Fruit fly (Drosophila melanogaster) whole organism, embryonic: ENCODE measurements around the gene mRpL15.

Experiments
- ATbp ChIP-seq: fragments of 200-800 bp; sonication (Bioruptor generic); optimal IDR thresholded peaks from 2 replicates; lab custom pipeline; 2017; ENCODE audit warnings: missing biosample characterization, mild to moderate bottlenecking, missing genetic modification characterization, missing genetic modification reagents
- Bteb2 ChIP-seq: fragments of 200-800 bp; sonication (Bioruptor generic); optimal IDR thresholded peaks from 2 replicates; lab custom pipeline; 2016; ENCODE audit warnings: missing biosample characterization, missing genetic modification characterization
- CG10267 ChIP-seq: fragments of 200-800 bp; sonication (Bioruptor generic); optimal IDR thresholded peaks from 2 replicates; lab custom pipeline; 2018; ENCODE audit warnings: missing biosample characterization, mild to moderate bottlenecking, missing genetic modification characterization, moderate library complexity
- CG10959 ChIP-seq: fragments of 200-800 bp; sonication (Bioruptor generic); IDR thresholded peaks from 2 replicates; pipeline ENCODE4 v1.3.6; 2022; ENCODE audit warnings: missing biosample characterization, missing genetic modification characterization
- CG12071 ChIP-seq: fragments of 200-800 bp; sonication (Bioruptor generic); optimal IDR thresholded peaks from 3 replicates; lab custom pipeline; 2018; ENCODE audit warnings: missing biosample characterization, mild to moderate bottlenecking, missing genetic modification characterization
- CG12219 ChIP-seq: fragments of 200-800 bp; sonication (Bioruptor generic); optimal IDR thresholded peaks from 3 replicates; lab custom pipeline; 2018; ENCODE audit warnings: missing biosample characterization, mild to moderate bottlenecking, missing genetic modification characterization
- CG12659 ChIP-seq: fragments of 200-800 bp; sonication (Bioruptor generic); optimal IDR thresholded peaks from 3 replicates; lab custom pipeline; 2017; ENCODE audit warnings: mild to moderate bottlenecking, missing biosample characterization, missing genetic modification reagents, missing genetic modification characterization
- CG14965 ChIP-seq: fragments of 200-800 bp; sonication (Bioruptor generic); optimal IDR thresholded peaks from 2 replicates; lab custom pipeline; 2016; ENCODE audit warnings: missing biosample characterization, missing genetic modification characterization, borderline replicate concordance
- CG15269 ChIP-seq: fragments of 200-800 bp; sonication (Bioruptor generic); optimal IDR thresholded peaks from 2 replicates; lab custom pipeline; 2018; ENCODE audit warnings: missing biosample characterization, mild to moderate bottlenecking, missing genetic modification characterization, moderate library complexity
- CG15601 ChIP-seq: fragments of 200-800 bp; sonication (Bioruptor generic); optimal IDR thresholded peaks from 3 replicates; lab custom pipeline; 2019; ENCODE audit warnings: missing biosample characterization, mild to moderate bottlenecking, missing genetic modification characterization, moderate library complexity
- CG17612 ChIP-seq: fragments of 200-800 bp; sonication (Bioruptor generic); IDR thresholded peaks from 2 replicates; pipeline ENCODE4 v1.3.6; 2022; ENCODE audit warnings: missing biosample characterization, missing genetic modification characterization
- CG18764 ChIP-seq: fragments of 200-800 bp; sonication (Bioruptor generic); optimal IDR thresholded peaks from 3 replicates; lab custom pipeline; 2016; ENCODE audit warnings: missing biosample characterization, missing genetic modification characterization
- CG2129 ChIP-seq: fragments of 200-800 bp; sonication (Bioruptor generic); IDR thresholded peaks from 2 replicates; pipeline ENCODE4 v1.3.6; 2022; ENCODE audit warnings: missing biosample characterization, missing genetic modification characterization; ENCODE audit not compliant: partially characterized antibody
- CG2712 ChIP-seq: fragments of 200-800 bp; optimal IDR thresholded peaks from 3 replicates; lab custom pipeline; 2019; ENCODE audit warnings: missing biosample characterization, mild to moderate bottlenecking, missing genetic modification characterization, moderate library complexity
- CG30020 ChIP-seq: fragments of 200-800 bp; optimal IDR thresholded peaks from 2 replicates; lab custom pipeline; 2019; ENCODE audit warnings: missing biosample characterization, mild to moderate bottlenecking, missing genetic modification characterization, moderate library complexity
- CG7372 ChIP-seq: fragments of 200-800 bp; sonication (Bioruptor generic); IDR thresholded peaks from 2 replicates; pipeline ENCODE4 v1.3.6; 2022; ENCODE audit warnings: missing biosample characterization, missing genetic modification characterization
- CG7987 ChIP-seq: fragments of 200-800 bp; sonication (Bioruptor generic); optimal IDR thresholded peaks from 2 replicates; lab custom pipeline; 2018; ENCODE audit warnings: missing biosample characterization, mild to moderate bottlenecking, missing genetic modification characterization, moderate library complexity
- CG9609 ChIP-seq: fragments of 200-800 bp; sonication (Bioruptor generic); optimal IDR thresholded peaks from 3 replicates; lab custom pipeline; 2016; ENCODE audit warnings: missing biosample characterization, missing genetic modification characterization
- Dek ChIP-seq: fragments of 200-800 bp; sonication (Bioruptor generic); optimal IDR thresholded peaks from 3 replicates; lab custom pipeline; 2019; ENCODE audit warnings: missing biosample characterization, mild to moderate bottlenecking, missing genetic modification characterization, moderate library complexity
- E2f1 ChIP-seq: fragments of 200-800 bp; sonication (Bioruptor generic); IDR thresholded peaks from 2 replicates; pipeline ENCODE4 v1.3.6; 2022; ENCODE audit warnings: missing biosample characterization, missing genetic modification characterization
- Fer1 ChIP-seq: fragments of 200-800 bp; sonication (Bioruptor generic); optimal IDR thresholded peaks from 2 replicates; lab custom pipeline; 2017; ENCODE audit warnings: missing biosample characterization, mild to moderate bottlenecking, missing genetic modification characterization
- Fer3 ChIP-seq: fragments of 200-800 bp; sonication (Bioruptor generic); optimal IDR thresholded peaks from 2 replicates; lab custom pipeline; 2018; ENCODE audit warnings: missing biosample characterization, mild to moderate bottlenecking, missing genetic modification characterization, moderate library complexity
- Gsc ChIP-seq: fragments of 200-800 bp; sonication (Bioruptor generic); IDR thresholded peaks from 2 replicates; pipeline ENCODE4 v1.3.6; 2022; ENCODE audit warnings: missing biosample characterization, missing genetic modification characterization
- Myb ChIP-seq: fragments of 200-800 bp; sonication (Bioruptor generic); optimal IDR thresholded peaks from 2 replicates; lab custom pipeline; 2016; ENCODE audit warnings: missing biosample characterization, missing genetic modification characterization
- Sox102F ChIP-seq: fragments of 200-800 bp; sonication (Bioruptor generic); optimal IDR thresholded peaks from 2 replicates; lab custom pipeline; 2018; ENCODE audit warnings: missing biosample characterization, mild to moderate bottlenecking, missing genetic modification characterization, moderate library complexity
- Trl ChIP-seq, 3 experiments: fragments of >200 bp in 2 of 3; fragments of 200-800 bp in 1 of 3; sonication (Bioruptor generic) in 1 of 3; optimal IDR thresholded peaks; 2 replicates in 1 of 3; 3 replicates in 2 of 3; lab custom pipeline; 2016 to 2017; ENCODE audit warnings: missing biosample characterization in 1 of 3, missing genetic modification characterization in 1 of 3
- ab ChIP-seq: fragments of 200-800 bp; sonication (Bioruptor generic); optimal IDR thresholded peaks from 2 replicates; lab custom pipeline; 2016; ENCODE audit warnings: missing biosample characterization, missing genetic modification characterization
- ase ChIP-seq: fragments of 200-800 bp; sonication (Bioruptor generic); IDR thresholded peaks from 3 replicates; pipeline ENCODE4 v1.3.6; 2022; ENCODE audit warnings: missing biosample characterization, missing genetic modification characterization
- az2 ChIP-seq: fragments of 200-800 bp; sonication (Bioruptor generic); optimal IDR thresholded peaks from 3 replicates; lab custom pipeline; 2016; ENCODE audit warnings: missing biosample characterization, missing genetic modification characterization
- cg ChIP-seq: fragments of 200-800 bp; sonication (Bioruptor generic); optimal IDR thresholded peaks from 3 replicates; lab custom pipeline; 2019; ENCODE audit warnings: missing biosample characterization, mild to moderate bottlenecking, missing genetic modification characterization, moderate library complexity
- crp ChIP-seq, 2 experiments: fragments of 200-800 bp; sonication (Bioruptor generic); optimal IDR thresholded peaks; 2 replicates in 1 of 2; 3 replicates in 1 of 2; lab custom pipeline; 2017; ENCODE audit warnings: missing biosample characterization in 2 of 2, missing genetic modification characterization in 2 of 2, mild to moderate bottlenecking in 1 of 2, moderate library complexity in 1 of 2
- esg ChIP-seq: fragments of 200-800 bp; sonication (Bioruptor generic); conservative IDR thresholded peaks from 2 replicates; pipeline ENCODE4 v1.3.6; 2022; ENCODE audit warnings: missing biosample characterization, missing genetic modification characterization
- gcm ChIP-seq: fragments of 200-800 bp; sonication (Bioruptor generic); optimal IDR thresholded peaks from 2 replicates; lab custom pipeline; 2019; ENCODE audit warnings: missing biosample characterization, mild to moderate bottlenecking, missing genetic modification characterization, moderate library complexity
- gsb-n ChIP-seq: fragments of 200-800 bp; sonication (Bioruptor generic); optimal IDR thresholded peaks from 3 replicates; lab custom pipeline; 2018; ENCODE audit warnings: missing biosample characterization, mild to moderate bottlenecking, missing genetic modification characterization
- inv ChIP-seq: fragments of 200-800 bp; sonication (Bioruptor generic); IDR thresholded peaks from 2 replicates; pipeline ENCODE4 v1.3.6; 2022; ENCODE audit warnings: missing biosample characterization, missing genetic modification characterization; ENCODE audit not compliant: partially characterized antibody
- jumu ChIP-seq: fragments of 200-800 bp; sonication (Bioruptor generic); optimal IDR thresholded peaks from 3 replicates; lab custom pipeline; 2016; ENCODE audit warnings: missing biosample characterization, missing genetic modification characterization
- lab ChIP-seq: fragments of 200-800 bp; sonication (Bioruptor generic); optimal IDR thresholded peaks from 3 replicates; lab custom pipeline; 2017; ENCODE audit warnings: missing biosample characterization, missing genetic modification characterization, mild to moderate bottlenecking, moderate library complexity, missing genetic modification reagents
- mirr ChIP-seq: fragments of 200-800 bp; sonication (Bioruptor generic); optimal IDR thresholded peaks from 3 replicates; lab custom pipeline; 2018; ENCODE audit warnings: missing biosample characterization, mild to moderate bottlenecking, missing genetic modification characterization
- nom ChIP-seq: fragments of 200-800 bp; sonication (Bioruptor generic); optimal IDR thresholded peaks from 2 replicates; lab custom pipeline; 2017; ENCODE audit warnings: missing biosample characterization, missing genetic modification characterization, mild to moderate bottlenecking, moderate library complexity, missing genetic modification reagents
- onecut ChIP-seq: fragments of 200-800 bp; sonication (Bioruptor generic); IDR thresholded peaks from 2 replicates; pipeline ENCODE4 v1.3.6; 2022; ENCODE audit warnings: missing biosample characterization, missing genetic modification characterization
- org-1 ChIP-seq: fragments of 200-800 bp; sonication (Bioruptor generic); optimal IDR thresholded peaks from 2 replicates; lab custom pipeline; 2017; ENCODE audit warnings: missing biosample characterization, missing genetic modification characterization
- p53 ChIP-seq: fragments of 200-800 bp; sonication (Bioruptor generic); optimal IDR thresholded peaks from 2 replicates; lab custom pipeline; 2016; ENCODE audit warnings: missing biosample characterization, missing genetic modification characterization
- pho ChIP-seq: fragments of 200-800 bp; sonication (Bioruptor generic); optimal IDR thresholded peaks from 2 replicates; lab custom pipeline; 2016; ENCODE audit warnings: missing biosample characterization, missing genetic modification characterization
- pnt ChIP-seq: fragments of 200-800 bp; sonication (Bioruptor generic); optimal IDR thresholded peaks from 3 replicates; lab custom pipeline; 2016; ENCODE audit warnings: missing biosample characterization, missing genetic modification characterization
- sima ChIP-seq: fragments of 200-800 bp; sonication (Bioruptor generic); optimal IDR thresholded peaks from 2 replicates; lab custom pipeline; 2016; ENCODE audit warnings: missing biosample characterization, missing genetic modification characterization
- unpg ChIP-seq: fragments of 200-800 bp; sonication (Bioruptor generic); optimal IDR thresholded peaks from 3 replicates; lab custom pipeline; 2018; ENCODE audit warnings: missing biosample characterization, mild to moderate bottlenecking, missing genetic modification characterization, moderate library complexity
- zfh1 ChIP-seq: fragments of 200-800 bp; sonication (Bioruptor generic); IDR thresholded peaks from 3 replicates; pipeline ENCODE4 v1.3.6; 2022; ENCODE audit warnings: missing biosample characterization, missing genetic modification characterization

mRpL15 gene

dm6 chr3L:20398243-20399222 lies 37.5 kb downstream of the mRpL15 start (continued):
- TF ChIP-seq pho (GFP tag; lab: Kevin White, UChicago), result peak; percentile 80
- peak in 1 of 2 experiments; percentile 50 for TF ChIP-seq crp (GFP tag; optimal IDR thresholded peaks at IDR 0.05; lab: Kevin White, UChicago)
- TF ChIP-seq CG14965, result peak; percentile 38
- TF ChIP-seq Dek (tag; lab: Kevin White, UChicago), result peak; percentile 90
- TF ChIP-seq ab (GFP tag; lab: Kevin White, UChicago), result peak; percentile 62
- TF ChIP-seq ase, result peak; percentile 79
- TF ChIP-seq CG2129, result no peak
- TF ChIP-seq ATbp (GFP tag; lab: Kevin White, UChicago), result peak; percentile 85
- TF ChIP-seq gcm (GFP tag; lab: Kevin White, UChicago), result peak; percentile 84
- peak; percentile 51 for TF ChIP-seq cg (GFP tag; lab: Kevin White, UChicago)
- peak; percentile 76 for TF ChIP-seq gsb-n (tag; lab: Kevin White, UChicago)
- TF ChIP-seq Gsc (GFP tag; lab: Robert Waterston, UW), result no peak
- TF ChIP-seq pnt (GFP tag; lab: Kevin White, UChicago), result peak; percentile 66
- no peak for TF ChIP-seq CG17612 (GFP tag; lab: Robert Waterston, UW)
- TF ChIP-seq CG10959 (GFP tag; lab: Robert Waterston, UW), result 0 out of 2 replicates have a peak, but pooled peaks have one; percentile 46
- peak; percentile 66 for TF ChIP-seq CG30020
- TF ChIP-seq jumu (GFP tag; lab: Kevin White, UChicago), result peak; percentile 63
- peak; percentile 10 for TF ChIP-seq p53
- peak; percentile 85 for TF ChIP-seq CG12219
- peak; percentile 35 for TF ChIP-seq CG7987 (GFP tag; lab: Kevin White, UChicago)
- TF ChIP-seq Fer1 (GFP tag; lab: Kevin White, UChicago), result peak; percentile 85
- TF ChIP-seq Sox102F, result peak; percentile 91
- peak; percentile 90 for TF ChIP-seq CG12659 (GFP tag; lab: Kevin White, UChicago)
- peak; percentile 89 for TF ChIP-seq unpg (GFP tag; lab: Kevin White, UChicago)
- TF ChIP-seq onecut (GFP tag; lab: Robert Waterston, UW), result peak; percentile 68
- TF ChIP-seq CG15269 (tag; lab: Kevin White, UChicago), result peak; percentile 92
- peak; percentile 72 for TF ChIP-seq CG9609 (GFP tag; lab: Kevin White, UChicago)
- TF ChIP-seq CG10267, result peak; percentile 82
- TF ChIP-seq CG15601, result peak; percentile 82
- peak; percentile 64; the same call in 1 of the 3 replicates for TF ChIP-seq zfh1 (GFP tag; lab: Robert Waterston, UW)
- peak; percentile 71 for TF ChIP-seq CG7372
- peak; percentile 88 for TF ChIP-seq lab (GFP tag; lab: Kevin White, UChicago)
- no peak for TF ChIP-seq nom (GFP tag; lab: Kevin White, UChicago)
- TF ChIP-seq CG12071 (GFP tag; lab: Kevin White, UChicago), result peak; percentile 67
- TF ChIP-seq Myb (GFP tag; lab: Kevin White, UChicago), result peak; percentile 21
- peak; percentile 80 for TF ChIP-seq mirr (GFP tag; lab: Kevin White, UChicago)
- peak; percentile 81 for TF ChIP-seq org-1
- TF ChIP-seq E2f1 (GFP tag; lab: Robert Waterston, UW), result peak; percentile 78
- peak; percentile 60 for TF ChIP-seq CG18764 (GFP tag; lab: Kevin White, UChicago)
- no peak for TF ChIP-seq sima (GFP tag; lab: Kevin White, UChicago)
- no peak for TF ChIP-seq inv
- peak; percentile 83 for TF ChIP-seq az2 (GFP tag; lab: Kevin White, UChicago)
- peak; percentile 83 for TF ChIP-seq Fer3 (tag; lab: Kevin White, UChicago)
- peak; percentile 71 for TF ChIP-seq Bteb2 (GFP tag; lab: Kevin White, UChicago)
- peak; percentile 78 for TF ChIP-seq esg (GFP tag; lab: Robert Waterston, UW)
- peak; percentile 51 to 67 for TF ChIP-seq Trl (optimal IDR thresholded peaks at IDR 0.05; lab: Kevin White, UChicago)
- peak; percentile 65 for TF ChIP-seq Trl (GFP tag; optimal IDR thresholded peaks at IDR 0.05; lab: Kevin White, UChicago)
- peak; percentile 90 for TF ChIP-seq CG2712 (tag; lab: Kevin White, UChicago)
